Fruit fly (Drosophila melanogaster): Measurements from ENCODE around the gene CG18266.

CG18266 gene

dm6 chr2L:5596533-5596932 is at the start of gene CG18266:
Gene CG18266, plus strand, starts transcription at chr2L:5596833.
- no peak for TF ChIP-seq cic (GFP tag; optimal IDR thresholded peaks at IDR 0.05)
- no peak for TF ChIP-seq CG14711 (tag; optimal IDR thresholded peaks at IDR 0.05)
- no peak for TF ChIP-seq CG11617 (GFP tag; optimal IDR thresholded peaks at IDR 0.05)
- no peak for TF ChIP-seq CG7045 (GFP tag; optimal IDR thresholded peaks at IDR 0.05)
- no peak for TF ChIP-seq CG1620 (GFP tag; optimal IDR thresholded peaks at IDR 0.05)
- TF ChIP-seq cnc (optimal IDR thresholded peaks at IDR 0.05) = no peak
- TF ChIP-seq Mnt (GFP tag; optimal IDR thresholded peaks at IDR 0.05) = no peak
- no peak for TF ChIP-seq ovo (GFP tag; optimal IDR thresholded peaks at IDR 0.05)
- TF ChIP-seq CG7101 (tag; optimal IDR thresholded peaks at IDR 0.05) = no peak
- no peak for TF ChIP-seq bab1 (GFP tag; optimal IDR thresholded peaks at IDR 0.05)
- TF ChIP-seq CG12768 (GFP tag; optimal IDR thresholded peaks at IDR 0.05) = no peak
- TF ChIP-seq Crg-1 (GFP tag; optimal IDR thresholded peaks at IDR 0.05) = no peak
- no peak for TF ChIP-seq kay (GFP tag; ENCODE audit: borderline replicate concordance)
- no peak for TF ChIP-seq tj (GFP tag; optimal IDR thresholded peaks at IDR 0.05)
- no peak for TF ChIP-seq toe (GFP tag; optimal IDR thresholded peaks at IDR 0.05)
- no peak for TF ChIP-seq Clk (GFP tag; optimal IDR thresholded peaks at IDR 0.05)
- no peak for TF ChIP-seq CG33017 (tag; optimal IDR thresholded peaks at IDR 0.05)
- no peak for TF ChIP-seq pad (GFP tag; optimal IDR thresholded peaks at IDR 0.05)
- no peak for TF ChIP-seq Hr96 (GFP tag; optimal IDR thresholded peaks at IDR 0.05)
- TF ChIP-seq CG5204 (GFP tag; optimal IDR thresholded peaks at IDR 0.05) = no peak

dm6 chr2L:5547288-5547777 is 49.3 kb upstream of the CG18266 start:
- no peak for TF ChIP-seq Hr96 (GFP tag; optimal IDR thresholded peaks at IDR 0.05)
- peak; percentile 46 for TF ChIP-seq CG7101 (tag; optimal IDR thresholded peaks at IDR 0.05)
- peak; percentile 5 for TF ChIP-seq Mnt (GFP tag; optimal IDR thresholded peaks at IDR 0.05)
- TF ChIP-seq tj (GFP tag; optimal IDR thresholded peaks at IDR 0.05) = peak; percentile 80
- TF ChIP-seq Clk (GFP tag; optimal IDR thresholded peaks at IDR 0.05) = no peak
- peak; percentile 21 for TF ChIP-seq kay (GFP tag; ENCODE audit: borderline replicate concordance)
- TF ChIP-seq CG7045 (GFP tag; optimal IDR thresholded peaks at IDR 0.05) = peak; percentile 10
- peak; percentile 40 for TF ChIP-seq toe (GFP tag; optimal IDR thresholded peaks at IDR 0.05)
- TF ChIP-seq CG33017 (tag; optimal IDR thresholded peaks at IDR 0.05) = peak; percentile 34
- TF ChIP-seq cic (GFP tag; optimal IDR thresholded peaks at IDR 0.05) = peak; percentile 96
- no peak for TF ChIP-seq CG14711 (tag; optimal IDR thresholded peaks at IDR 0.05)
- peak; percentile 0 for TF ChIP-seq Crg-1 (GFP tag; optimal IDR thresholded peaks at IDR 0.05)
- TF ChIP-seq ovo (GFP tag; optimal IDR thresholded peaks at IDR 0.05) = peak; percentile 7
- TF ChIP-seq CG12768 (GFP tag; optimal IDR thresholded peaks at IDR 0.05) = peak; percentile 45

DNA sequence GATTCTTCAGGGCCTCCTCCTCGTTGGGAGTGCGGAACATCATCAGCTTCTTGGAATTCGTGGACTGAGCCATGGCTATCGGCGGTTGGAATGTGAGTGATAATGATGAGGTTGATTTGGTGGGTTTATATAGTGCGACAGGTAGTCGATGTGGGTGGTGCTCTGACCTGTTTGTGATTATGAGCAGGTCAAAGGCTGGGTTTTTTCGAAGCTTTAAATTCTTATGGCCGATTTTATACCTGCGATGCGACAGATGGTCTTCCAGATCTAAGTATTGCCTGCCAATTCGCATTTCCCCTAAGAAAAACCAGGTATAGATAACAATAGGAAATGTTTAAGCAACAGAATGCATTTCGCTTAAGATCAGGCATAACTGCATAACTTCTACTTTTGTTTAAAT is 45.9 kb upstream of the CG18266 start, which contains the start of gene CG14014:
CG14014 (minus strand) TSS at position 101 of the 400 bp plus-strand sequence.
- TF ChIP-seq pad (GFP tag; optimal IDR thresholded peaks at IDR 0.05) (no peak), bab1 (GFP tag; optimal IDR thresholded peaks at IDR 0.05) (no peak), CG7101 (tag; optimal IDR thresholded peaks at IDR 0.05) (no peak), CG14711 (tag; optimal IDR thresholded peaks at IDR 0.05) (no peak), CG11617 (GFP tag; optimal IDR thresholded peaks at IDR 0.05) (no peak), cic (GFP tag; optimal IDR thresholded peaks at IDR 0.05) (no peak), Mnt (GFP tag; optimal IDR thresholded peaks at IDR 0.05) (no peak), Crg-1 (GFP tag; optimal IDR thresholded peaks at IDR 0.05) (no peak), CG1620 (GFP tag; optimal IDR thresholded peaks at IDR 0.05) (no peak), toe (GFP tag; optimal IDR thresholded peaks at IDR 0.05) (no peak), Clk (GFP tag; optimal IDR thresholded peaks at IDR 0.05) (no peak), CG33017 (tag; optimal IDR thresholded peaks at IDR 0.05) (no peak), CG5204 (GFP tag; optimal IDR thresholded peaks at IDR 0.05) (no peak), kay (GFP tag; ENCODE audit: borderline replicate concordance) (no peak), tj (GFP tag; optimal IDR thresholded peaks at IDR 0.05) (no peak), ovo (GFP tag; optimal IDR thresholded peaks at IDR 0.05) (no peak), CG12768 (GFP tag; optimal IDR thresholded peaks at IDR 0.05) (no peak), Hr96 (GFP tag; optimal IDR thresholded peaks at IDR 0.05) (no peak), cnc (optimal IDR thresholded peaks at IDR 0.05) (no peak), CG7045 (GFP tag; optimal IDR thresholded peaks at IDR 0.05) (no peak)

dm6 chr2L:5551538-5551937 is 45.1 kb upstream of the CG18266 start, which contains the start of gene CG18269:
Gene CG18269, plus strand, starts transcription at chr2L:5551838.
- TF ChIP-seq kay (GFP tag; ENCODE audit: borderline replicate concordance) = no peak
- no peak for TF ChIP-seq cic (GFP tag; optimal IDR thresholded peaks at IDR 0.05)
- TF ChIP-seq bab1 (GFP tag; optimal IDR thresholded peaks at IDR 0.05) = no peak
- TF ChIP-seq CG1620 (GFP tag; optimal IDR thresholded peaks at IDR 0.05) = no peak
- TF ChIP-seq toe (GFP tag; optimal IDR thresholded peaks at IDR 0.05) = no peak
- TF ChIP-seq tj (GFP tag; optimal IDR thresholded peaks at IDR 0.05) = no peak
- no peak for TF ChIP-seq Clk (GFP tag; optimal IDR thresholded peaks at IDR 0.05)
- no peak for TF ChIP-seq CG12768 (GFP tag; optimal IDR thresholded peaks at IDR 0.05)
- TF ChIP-seq Mnt (GFP tag; optimal IDR thresholded peaks at IDR 0.05) = no peak
- TF ChIP-seq CG33017 (tag; optimal IDR thresholded peaks at IDR 0.05) = no peak
- TF ChIP-seq Hr96 (GFP tag; optimal IDR thresholded peaks at IDR 0.05) = no peak
- no peak for TF ChIP-seq CG14711 (tag; optimal IDR thresholded peaks at IDR 0.05)
- TF ChIP-seq ovo (GFP tag; optimal IDR thresholded peaks at IDR 0.05) = no peak

- TF ChIP-seq ovo (GFP tag; optimal IDR thresholded peaks at IDR 0.05) (no peak), CG33017 (tag; optimal IDR thresholded peaks at IDR 0.05) (no peak), cic (GFP tag; optimal IDR thresholded peaks at IDR 0.05) (no peak), bab1 (GFP tag; optimal IDR thresholded peaks at IDR 0.05) (no peak), Crg-1 (GFP tag; optimal IDR thresholded peaks at IDR 0.05) (no peak), kay (GFP tag; ENCODE audit: borderline replicate concordance) (no peak), Clk (GFP tag; optimal IDR thresholded peaks at IDR 0.05) (no peak), CG7101 (tag; optimal IDR thresholded peaks at IDR 0.05) (no peak), Hr96 (GFP tag; optimal IDR thresholded peaks at IDR 0.05) (no peak), CG14711 (tag; optimal IDR thresholded peaks at IDR 0.05) (no peak), CG1620 (GFP tag; optimal IDR thresholded peaks at IDR 0.05) (no peak), pad (GFP tag; optimal IDR thresholded peaks at IDR 0.05) (no peak), Mnt (GFP tag; optimal IDR thresholded peaks at IDR 0.05) (no peak), CG7045 (GFP tag; optimal IDR thresholded peaks at IDR 0.05) (no peak), toe (GFP tag; optimal IDR thresholded peaks at IDR 0.05) (no peak), CG5204 (GFP tag; optimal IDR thresholded peaks at IDR 0.05) (no peak), CG11617 (GFP tag; optimal IDR thresholded peaks at IDR 0.05) (no peak), CG12768 (GFP tag; optimal IDR thresholded peaks at IDR 0.05) (no peak), cnc (optimal IDR thresholded peaks at IDR 0.05) (no peak), tj (GFP tag; optimal IDR thresholded peaks at IDR 0.05) (no peak)
These were observed 42.9 kb upstream of the CG18266 start, which contains the start of the genes CG14013 and CG14017 for dm6 chr2L:5553750-5554149. Gene CG14013, minus strand, starts transcription at chr2L:5553850. Gene CG14017, plus strand, starts transcription at chr2L:5553897.
